Fruit fly (Drosophila melanogaster) whole organism: ENCODE measurements around the gene Rh5.

Experiments used
- CG8478 ChIP-seq: fragments of >200 bp; optimal IDR thresholded peaks from 2 replicates; lab custom pipeline; 2018; ENCODE audit warnings: inconsistent platforms
- EcR ChIP-seq, 2 experiments: fragments of >200 bp; optimal IDR thresholded peaks; 2 replicates each; lab custom pipeline; 2017; ENCODE audit warnings: missing biosample characterization in 2 of 2, missing genetic modification characterization in 2 of 2, missing genetic modification reagents in 2 of 2
- pan ChIP-seq: fragments of >200 bp; optimal IDR thresholded peaks from 2 replicates; lab custom pipeline; 2017
- psq ChIP-seq: fragments of >200 bp; optimal IDR thresholded peaks from 2 replicates; lab custom pipeline; 2017
- usp ChIP-seq: fragments of >200 bp; optimal IDR thresholded peaks from 2 replicates; lab custom pipeline; 2017; ENCODE audit warnings: missing biosample characterization, missing genetic modification characterization, mixed read lengths

dm6 chr2L:12024104-12024503 lies 16.2 kb downstream of the Rh5 start:
- no peak for TF ChIP-seq pan (lab: Kevin White, UChicago)
- no peak for TF ChIP-seq usp
- TF ChIP-seq psq, result no peak
- TF ChIP-seq EcR (GFP tag; optimal IDR thresholded peaks at IDR 0.05; lab: Kevin White, UChicago), result no peak
- TF ChIP-seq CG8478, result no peak
